Fruit fly (Drosophila melanogaster): ENCODE results near the gene KaiR1D.
A peak's percentile ranks its signal among the peaks of the same experiment; 100 is the strongest.

Gene KaiR1D

dm6 chr3R:20833664-20834063, 32.4 kb downstream of the KaiR1D start (continued):
- TF ChIP-seq prd (optimal IDR thresholded peaks at IDR 0.05) (no peak), prd (GFP tag; IDR thresholded peaks at IDR 0.05) (0 out of 3 replicates have a peak, but pooled peaks have one; percentile 23), fd96Cb (tag; optimal IDR thresholded peaks at IDR 0.05) (peak; percentile 24), CG10267 (tag; optimal IDR thresholded peaks at IDR 0.05) (no peak), phol (tag; optimal IDR thresholded peaks at IDR 0.05) (peak; percentile 38), CG9727 (GFP tag; optimal IDR thresholded peaks at IDR 0.05) (no peak), CG9215 (GFP tag; IDR thresholded peaks at IDR 0.05) (no peak), ind (GFP tag; optimal IDR thresholded peaks at IDR 0.05) (peak; percentile 46), ftz-f1 (GFP tag; optimal IDR thresholded peaks at IDR 0.05) (no peak), CG1602 (GFP tag; optimal IDR thresholded peaks at IDR 0.05) (peak; percentile 18), sisA (GFP tag; IDR thresholded peaks at IDR 0.05) (0 out of 2 replicates have a peak, but pooled peaks have one; percentile 29), Camta (GFP tag; optimal IDR thresholded peaks at IDR 0.05) (no peak), klu (GFP tag; IDR thresholded peaks at IDR 0.05) (no peak), row (GFP tag; IDR thresholded peaks at IDR 0.05) (peak; percentile 62), CG7839 (tag; optimal IDR thresholded peaks at IDR 0.05) (peak; percentile 39), MBD-R2 (GFP tag; IDR thresholded peaks at IDR 0.05) (no peak), gsb-n (tag; optimal IDR thresholded peaks at IDR 0.05) (peak; percentile 10), CG2889 (GFP tag; IDR thresholded peaks at IDR 0.05) (0 out of 3 replicates have a peak, but pooled peaks have one; percentile 17), CoRest (tag; optimal IDR thresholded peaks at IDR 0.05) (peak; percentile 21)

- TF ChIP-seq CG10274 (GFP tag; optimal IDR thresholded peaks at IDR 0.05) (peak; percentile 97), sqz (GFP tag; optimal IDR thresholded peaks at IDR 0.05) (peak; percentile 90), CG12236 (GFP tag; optimal IDR thresholded peaks at IDR 0.05) (no peak), Stat92E (GFP tag; optimal IDR thresholded peaks at IDR 0.05) (peak in 1 of 3 experiments; percentile 40), ase (GFP tag; IDR thresholded peaks at IDR 0.05) (no peak), CG3407 (GFP tag; optimal IDR thresholded peaks at IDR 0.05) (no peak), tio (GFP tag; optimal IDR thresholded peaks at IDR 0.05) (no peak), Dbx (GFP tag; IDR thresholded peaks at IDR 0.05) (no peak), sob (GFP tag; IDR thresholded peaks at IDR 0.05) (peak; percentile 33; the same call in 1 of the 2 replicates), CG14050 (GFP tag; IDR thresholded peaks at IDR 0.05) (no peak), CG33557 (GFP tag; optimal IDR thresholded peaks at IDR 0.05) (peak; percentile 10), ap (GFP tag; IDR thresholded peaks at IDR 0.05) (no peak), pzg (GFP tag; optimal IDR thresholded peaks at IDR 0.05) (peak; percentile 78), Awh (GFP tag; IDR thresholded peaks at IDR 0.05) (no peak), CG7839 (tag; optimal IDR thresholded peaks at IDR 0.05) (no peak), CG6854 (GFP tag; optimal IDR thresholded peaks at IDR 0.05) (no peak), her (GFP tag; optimal IDR thresholded peaks at IDR 0.05) (peak; percentile 23), YL-1 (GFP tag; optimal IDR thresholded peaks at IDR 0.05) (peak; percentile 44), gfzf (GFP tag; optimal IDR thresholded peaks at IDR 0.05) (peak; percentile 85), CG34422 (GFP tag; IDR thresholded peaks at IDR 0.05) (peak; percentile 58; the same call in 1 of the 3 replicates), Drgx (GFP tag; IDR thresholded peaks at IDR 0.05) (0 out of 2 replicates have a peak, but pooled peaks have one; percentile 16), CG7372 (GFP tag; IDR thresholded peaks at IDR 0.05) (no peak), fd102C (GFP tag; optimal IDR thresholded peaks at IDR 0.05) (no peak), vfl (GFP tag; optimal IDR thresholded peaks at IDR 0.05) (no peak), CG6765 (GFP tag; optimal IDR thresholded peaks at IDR 0.05) (no peak), CG10431 (GFP tag; optimal IDR thresholded peaks at IDR 0.05) (peak; percentile 79), E2f1 (GFP tag; IDR thresholded peaks at IDR 0.05) (no peak), grau (tag; optimal IDR thresholded peaks at IDR 0.05) (peak; percentile 17), gcm (GFP tag; optimal IDR thresholded peaks at IDR 0.05) (peak; percentile 7), CG1647 (GFP tag; optimal IDR thresholded peaks at IDR 0.05) (no peak), Dref (GFP tag; IDR thresholded peaks at IDR 0.05) (no peak)
Observed at dm6 chr3R:20832689-20833524, 33.1 kb downstream of the KaiR1D start, which contains the start of gene Synd. TSS of gene Synd (plus strand) at chr3R:20832799.

Measured in whole organism, embryonic.